Fruit fly (Drosophila melanogaster) Kc167 (cell line): ENCODE data around the gene CG8675.

Experiments
- Myc ChIP-seq: fragments of >200 bp; optimal IDR thresholded peaks from 2 replicates; lab custom pipeline; 2017; ENCODE audit warnings: missing external identifiers
- Sin3A ChIP-seq: fragments of >200 bp; optimal IDR thresholded peaks from 2 replicates; lab custom pipeline; 2018; ENCODE audit warnings: missing external identifiers
- insv ChIP-seq: fragments of >200 bp; optimal IDR thresholded peaks from 3 replicates; lab custom pipeline; 2018; ENCODE audit warnings: missing external identifiers
- ttk ChIP-seq: sonication (Bioruptor generic); optimal IDR thresholded peaks from 2 replicates; lab custom pipeline; 2017; ENCODE audit warnings: missing external identifiers

DNA sequence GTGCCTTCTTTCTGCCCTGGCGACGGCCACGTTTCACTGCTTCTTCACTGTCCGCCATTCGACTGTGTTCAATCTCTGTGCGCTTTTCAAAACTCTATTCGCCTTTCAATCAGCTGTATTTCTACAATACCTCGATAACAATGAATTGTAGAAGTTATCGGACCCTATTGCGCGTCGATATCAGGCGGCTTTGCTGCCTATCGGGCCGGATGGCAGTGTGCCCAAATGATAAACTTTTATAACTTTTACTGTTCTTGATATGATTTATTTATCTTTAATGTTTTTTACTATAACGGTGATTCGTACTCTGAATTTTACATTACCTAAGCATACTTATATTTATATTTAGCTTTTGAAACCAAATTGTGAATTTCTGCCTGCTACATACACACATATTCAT lies 4.4 kb downstream of the CG8675 start, which contains the start of gene CG8915:
- no peak for TF ChIP-seq insv
- TF ChIP-seq Sin3A, result no peak
- TF ChIP-seq Myc (lab: Kevin White, UChicago), result no peak
- TF ChIP-seq ttk (lab: Kevin White, UChicago), result no peak
